Fruit fly (Drosophila melanogaster) whole organism, embryonic: Measurements from ENCODE around the gene SerRS-m.

ENCODE experiments used
- CG1024 ChIP-seq: fragments of 200-800 bp; sonication (Bioruptor generic); IDR thresholded peaks from 2 replicates; pipeline ENCODE4 v1.3.6; 2022; ENCODE audit warnings: missing biosample characterization, missing genetic modification characterization
- CG10654 ChIP-seq: fragments of 200-800 bp; sonication (Bioruptor generic); optimal IDR thresholded peaks from 2 replicates; lab custom pipeline; 2016; ENCODE audit warnings: missing biosample characterization, missing genetic modification characterization
- CG11085 ChIP-seq: fragments of 200-800 bp; sonication (Bioruptor generic); IDR thresholded peaks from 2 replicates; pipeline ENCODE4 v1.3.6; 2022; ENCODE audit warnings: missing biosample characterization, missing genetic modification characterization
- CG12659 ChIP-seq: fragments of 200-800 bp; sonication (Bioruptor generic); optimal IDR thresholded peaks from 3 replicates; lab custom pipeline; 2017; ENCODE audit warnings: mild to moderate bottlenecking, missing biosample characterization, missing genetic modification reagents, missing genetic modification characterization
- CG13775 ChIP-seq: fragments of 200-800 bp; sonication (Bioruptor generic); optimal IDR thresholded peaks from 3 replicates; lab custom pipeline; 2017; ENCODE audit warnings: missing biosample characterization, mild to moderate bottlenecking, missing genetic modification characterization
- CG14710 ChIP-seq: fragments of 200-800 bp; sonication (Bioruptor generic); optimal IDR thresholded peaks from 3 replicates; lab custom pipeline; 2019; ENCODE audit warnings: missing biosample characterization, mild to moderate bottlenecking, missing genetic modification characterization, moderate library complexity
- CG16813 ChIP-seq: fragments of 200-800 bp; sonication (Bioruptor generic); IDR thresholded peaks from 3 replicates; pipeline ENCODE4 v1.3.6; 2022; ENCODE audit warnings: missing biosample characterization, missing genetic modification characterization; ENCODE audit not compliant: partially characterized antibody
- CG17328 ChIP-seq: fragments of 200-800 bp; sonication (Bioruptor generic); IDR thresholded peaks from 2 replicates; pipeline ENCODE4 v1.3.6; 2022; ENCODE audit warnings: missing biosample characterization, missing genetic modification characterization
- CG18476 ChIP-seq: fragments of 200-800 bp; sonication (Bioruptor generic); optimal IDR thresholded peaks from 2 replicates; lab custom pipeline; 2016; ENCODE audit warnings: missing biosample characterization, mild to moderate bottlenecking, missing genetic modification characterization
- CG2199 ChIP-seq: fragments of 200-800 bp; sonication (Bioruptor generic); IDR thresholded peaks from 3 replicates; pipeline ENCODE4 v1.3.6; 2022; ENCODE audit warnings: missing biosample characterization, missing genetic modification characterization
- CG2712 ChIP-seq: fragments of 200-800 bp; optimal IDR thresholded peaks from 3 replicates; lab custom pipeline; 2019; ENCODE audit warnings: missing biosample characterization, mild to moderate bottlenecking, missing genetic modification characterization, moderate library complexity
- CG32532 ChIP-seq: fragments of 200-800 bp; sonication (Bioruptor generic); IDR thresholded peaks from 2 replicates; pipeline ENCODE4 v1.3.6; 2022; ENCODE audit warnings: missing biosample characterization, missing genetic modification characterization
- CG32772 ChIP-seq: fragments of 200-800 bp; sonication (Bioruptor generic); IDR thresholded peaks from 2 replicates; pipeline ENCODE4 v1.3.6; 2022; ENCODE audit warnings: missing biosample characterization, missing genetic modification characterization
- CG34224 ChIP-seq: fragments of 200-800 bp; sonication (Bioruptor generic); IDR thresholded peaks from 3 replicates; pipeline ENCODE4 v1.3.6; 2022; ENCODE audit warnings: missing biosample characterization, missing genetic modification characterization; ENCODE audit not compliant: partially characterized antibody
- CG3995 ChIP-seq: fragments of 200-800 bp; sonication (Bioruptor generic); optimal IDR thresholded peaks from 3 replicates; lab custom pipeline; 2016; ENCODE audit warnings: missing biosample characterization, missing genetic modification characterization
- CG6765 ChIP-seq: fragments of 200-800 bp; sonication (Bioruptor generic); optimal IDR thresholded peaks from 3 replicates; lab custom pipeline; 2017; ENCODE audit warnings: missing biosample characterization, mild to moderate bottlenecking, missing genetic modification characterization
- CG7928 ChIP-seq: fragments of 200-800 bp; sonication (Bioruptor generic); optimal IDR thresholded peaks from 2 replicates; lab custom pipeline; 2017; ENCODE audit warnings: missing biosample characterization, mild to moderate bottlenecking, missing genetic modification characterization
- Doc3 ChIP-seq: fragments of 200-800 bp; sonication (Bioruptor generic); IDR thresholded peaks from 3 replicates; pipeline ENCODE4 v1.3.6; 2022; ENCODE audit warnings: missing biosample characterization, missing genetic modification characterization; ENCODE audit not compliant: partially characterized antibody
- Fer1 ChIP-seq: fragments of 200-800 bp; sonication (Bioruptor generic); optimal IDR thresholded peaks from 2 replicates; lab custom pipeline; 2017; ENCODE audit warnings: missing biosample characterization, mild to moderate bottlenecking, missing genetic modification characterization
- HmgZ ChIP-seq: fragments of 200-800 bp; sonication (Bioruptor generic); optimal IDR thresholded peaks from 2 replicates; lab custom pipeline; 2018; ENCODE audit warnings: missing biosample characterization, mild to moderate bottlenecking, missing genetic modification characterization
- Med ChIP-seq: fragments of 200-800 bp; sonication (Bioruptor generic); peaks from one replicate; lab custom pipeline; 2016; ENCODE audit warnings: missing biosample characterization, missing genetic modification characterization, mild to moderate bottlenecking, inconsistent platforms, moderate library complexity
- Myb ChIP-seq: fragments of 200-800 bp; sonication (Bioruptor generic); optimal IDR thresholded peaks from 2 replicates; lab custom pipeline; 2016; ENCODE audit warnings: missing biosample characterization, missing genetic modification characterization
- NC2β ChIP-seq: fragments of 200-800 bp; sonication (Bioruptor generic); optimal IDR thresholded peaks from 2 replicates; lab custom pipeline; 2016; ENCODE audit warnings: missing biosample characterization, missing genetic modification characterization
- Nf-YB ChIP-seq: fragments of 200-800 bp; sonication (Bioruptor generic); optimal IDR thresholded peaks from 3 replicates; lab custom pipeline; 2019; ENCODE audit warnings: missing biosample characterization, mild to moderate bottlenecking, missing genetic modification characterization, moderate library complexity
- Scr ChIP-seq: fragments of 200-800 bp; sonication (Bioruptor generic); IDR thresholded peaks from 2 replicates; pipeline ENCODE4 v1.3.6; 2022; ENCODE audit warnings: missing biosample characterization, missing genetic modification characterization; ENCODE audit not compliant: partially characterized antibody
- Sox100B ChIP-seq: fragments of 200-800 bp; sonication (Bioruptor generic); optimal IDR thresholded peaks from 3 replicates; lab custom pipeline; 2018; ENCODE audit warnings: missing biosample characterization, mild to moderate bottlenecking, missing genetic modification characterization
- Sry-δ ChIP-seq: fragments of 200-800 bp; sonication (Bioruptor generic); optimal IDR thresholded peaks from 2 replicates; lab custom pipeline; 2016; ENCODE audit warnings: missing biosample characterization, missing genetic modification characterization
- Vsx1 ChIP-seq: fragments of 200-800 bp; sonication (Bioruptor generic); optimal IDR thresholded peaks from 2 replicates; lab custom pipeline; 2017; ENCODE audit warnings: missing biosample characterization, mild to moderate bottlenecking, missing genetic modification characterization, missing genetic modification reagents
- bigmax ChIP-seq: fragments of 200-800 bp; sonication (Bioruptor generic); optimal IDR thresholded peaks from 2 replicates; lab custom pipeline; 2018; ENCODE audit warnings: missing biosample characterization, mild to moderate bottlenecking, missing genetic modification characterization
- fd96Cb ChIP-seq: fragments of 200-800 bp; sonication (Bioruptor generic); optimal IDR thresholded peaks from 2 replicates; lab custom pipeline; 2018; ENCODE audit warnings: missing biosample characterization, mild to moderate bottlenecking, missing genetic modification characterization, moderate library complexity
- fru ChIP-seq: fragments of >200 bp; optimal IDR thresholded peaks from 2 replicates; lab custom pipeline; 2017
- grau ChIP-seq: fragments of 200-800 bp; optimal IDR thresholded peaks from 3 replicates; lab custom pipeline; 2019; ENCODE audit warnings: missing biosample characterization, mild to moderate bottlenecking, missing genetic modification characterization, moderate library complexity
- hbn ChIP-seq: fragments of 200-800 bp; sonication (Bioruptor generic); IDR thresholded peaks from 2 replicates; pipeline ENCODE4 v1.3.6; 2022; ENCODE audit warnings: missing biosample characterization, missing genetic modification characterization; ENCODE audit not compliant: partially characterized antibody
- hkb ChIP-seq, 2 experiments: fragments of 200-800 bp in 1 of 2; fragments of >200 bp in 1 of 2; sonication (Bioruptor generic) in 1 of 2; IDR thresholded peaks in 1 of 2; optimal IDR thresholded peaks in 1 of 2; 2 replicates each; pipeline versions ENCODE4 v1.3.6 to Lab custom; 2017 to 2022; ENCODE audit warnings: missing biosample characterization in 1 of 2, missing genetic modification characterization in 1 of 2
- inv ChIP-seq: fragments of 200-800 bp; sonication (Bioruptor generic); IDR thresholded peaks from 2 replicates; pipeline ENCODE4 v1.3.6; 2022; ENCODE audit warnings: missing biosample characterization, missing genetic modification characterization; ENCODE audit not compliant: partially characterized antibody
- knrl ChIP-seq: fragments of 200-800 bp; sonication (Bioruptor generic); IDR thresholded peaks from 3 replicates; pipeline ENCODE4 v1.3.6; 2022; ENCODE audit warnings: missing biosample characterization, missing genetic modification characterization; ENCODE audit not compliant: partially characterized antibody
- lbe ChIP-seq: fragments of 200-800 bp; sonication (Bioruptor generic); optimal IDR thresholded peaks from 2 replicates; lab custom pipeline; 2016; ENCODE audit warnings: missing biosample characterization, mild to moderate bottlenecking, missing genetic modification characterization
- lmd ChIP-seq: fragments of 200-800 bp; sonication (Bioruptor generic); IDR thresholded peaks from 2 replicates; pipeline ENCODE4 v1.3.6; 2022; ENCODE audit warnings: missing biosample characterization, missing genetic modification characterization
- ro ChIP-seq: fragments of 200-800 bp; sonication (Bioruptor generic); IDR thresholded peaks from 2 replicates; pipeline ENCODE4 v1.3.6; 2022; ENCODE audit warnings: missing biosample characterization, missing genetic modification characterization
- sens ChIP-seq: fragments of 200-800 bp; sonication (Bioruptor generic); peaks from one replicate; lab custom pipeline; 2016; ENCODE audit warnings: missing biosample characterization, missing genetic modification characterization
- seq ChIP-seq: fragments of 200-800 bp; sonication (Bioruptor generic); IDR thresholded peaks from 2 replicates; pipeline ENCODE4 v1.3.6; 2022; ENCODE audit warnings: missing biosample characterization, missing genetic modification characterization
- sim ChIP-seq: fragments of 200-800 bp; sonication (Bioruptor generic); IDR thresholded peaks from 2 replicates; pipeline ENCODE4 v1.3.6; 2022; ENCODE audit warnings: missing biosample characterization, missing genetic modification characterization
- sna ChIP-seq: fragments of 200-800 bp; sonication (Bioruptor generic); IDR thresholded peaks from 2 replicates; pipeline ENCODE4 v1.3.6; 2022; ENCODE audit warnings: missing biosample characterization, missing genetic modification characterization; ENCODE audit not compliant: partially characterized antibody
- so ChIP-seq: fragments of 200-800 bp; sonication (Bioruptor generic); IDR thresholded peaks from 3 replicates; pipeline ENCODE4 v1.3.6; 2022; ENCODE audit warnings: missing biosample characterization, missing genetic modification characterization
- sob ChIP-seq: fragments of 200-800 bp; sonication (Bioruptor generic); IDR thresholded peaks from 2 replicates; pipeline ENCODE4 v1.3.6; 2022; ENCODE audit warnings: missing biosample characterization, missing genetic modification characterization
- stc ChIP-seq: fragments of 200-800 bp; sonication (Bioruptor generic); IDR thresholded peaks from 2 replicates; pipeline ENCODE4 v1.3.6; 2022; ENCODE audit warnings: missing biosample characterization, missing genetic modification characterization
- tio ChIP-seq: fragments of 200-800 bp; sonication (Bioruptor generic); optimal IDR thresholded peaks from 2 replicates; lab custom pipeline; 2017; ENCODE audit warnings: missing biosample characterization, missing genetic modification characterization, inconsistent platforms
- usp ChIP-seq: fragments of >200 bp; optimal IDR thresholded peaks from 2 replicates; lab custom pipeline; 2017; ENCODE audit warnings: missing biosample characterization, missing genetic modification characterization
- vnd ChIP-seq: fragments of 200-800 bp; sonication (Bioruptor generic); IDR thresholded peaks from 3 replicates; pipeline ENCODE4 v1.3.6; 2022; ENCODE audit warnings: missing biosample characterization, missing genetic modification characterization; ENCODE audit not compliant: partially characterized antibody
- zfh1 ChIP-seq: fragments of 200-800 bp; sonication (Bioruptor generic); IDR thresholded peaks from 3 replicates; pipeline ENCODE4 v1.3.6; 2022; ENCODE audit warnings: missing biosample characterization, missing genetic modification characterization

Gene SerRS-m

dm6 chr3R:15363608-15364007 lies 23.1 kb downstream of the SerRS-m start, which contains the start of gene CG6171 (continued):
- no peak for TF ChIP-seq hkb (optimal IDR thresholded peaks at IDR 0.05; lab: Kevin White, UChicago)
- no peak for TF ChIP-seq hkb (GFP tag; IDR thresholded peaks at IDR 0.05; lab: Robert Waterston, UW)
- peak; percentile 44; the same call in 1 of the 2 replicates for TF ChIP-seq hbn (GFP tag; lab: Robert Waterston, UW)
- TF ChIP-seq CG7928 = no peak
- TF ChIP-seq usp (GFP tag; lab: Kevin White, UChicago) = no peak
- TF ChIP-seq sna (GFP tag; lab: Robert Waterston, UW) = peak; percentile 23; the same call in 1 of the 2 replicates
- no peak for TF ChIP-seq Sox100B
- TF ChIP-seq sens (GFP tag; lab: Kevin White, UChicago) = peak; percentile 80
- no peak for TF ChIP-seq CG2199 (GFP tag; lab: Robert Waterston, UW)
- 0 out of 3 replicates have a peak, but pooled peaks have one; percentile 17 for TF ChIP-seq Doc3 (GFP tag; lab: Robert Waterston, UW)
- TF ChIP-seq knrl = peak; percentile 50
- no peak for TF ChIP-seq fru (lab: Kevin White, UChicago)
- no peak for TF ChIP-seq CG32772 (GFP tag; lab: Robert Waterston, UW)
- TF ChIP-seq bigmax (GFP tag; lab: Kevin White, UChicago) = no peak
- peak; percentile 82 for TF ChIP-seq Med (GFP tag; lab: Kevin White, UChicago)
- TF ChIP-seq CG16813 (GFP tag; lab: Robert Waterston, UW) = 0 out of 3 replicates have a peak, but pooled peaks have one; percentile 29
- peak; percentile 37 for TF ChIP-seq Myb (GFP tag; lab: Kevin White, UChicago)
- no peak for TF ChIP-seq Fer1 (GFP tag; lab: Kevin White, UChicago)
- TF ChIP-seq CG10654 = no peak
- no peak for TF ChIP-seq CG3995 (GFP tag; lab: Kevin White, UChicago)
- TF ChIP-seq Sry-δ = peak; percentile 84
- TF ChIP-seq CG34224 (GFP tag; lab: Robert Waterston, UW) = peak; percentile 48; the same call in 2 of the 3 replicates
- no peak; the same call in 2 of the 3 replicates for TF ChIP-seq vnd (GFP tag; lab: Robert Waterston, UW)
- TF ChIP-seq CG32532 = no peak
- TF ChIP-seq CG12659 (GFP tag; lab: Kevin White, UChicago) = peak; percentile 4
- TF ChIP-seq lbe (GFP tag; lab: Kevin White, UChicago) = peak; percentile 28
- TF ChIP-seq Vsx1 (GFP tag; lab: Kevin White, UChicago) = no peak
- peak; percentile 64 for TF ChIP-seq Scr
- peak; percentile 12 for TF ChIP-seq CG14710 (tag; lab: Kevin White, UChicago)
- TF ChIP-seq inv (GFP tag; lab: Robert Waterston, UW) = no peak
- TF ChIP-seq, all 482 proteins: peak for 49

dm6 chr3R:15366839-15367238 lies 26.4 kb downstream of the SerRS-m start:
- no peak for TF ChIP-seq CG1024 (GFP tag; lab: Robert Waterston, UW)
- peak; percentile 8 for TF ChIP-seq CG6765
- peak; percentile 67 for TF ChIP-seq seq
- no peak for TF ChIP-seq Nf-YB (GFP tag; lab: Kevin White, UChicago)
- 0 out of 2 replicates have a peak, but pooled peaks have one; percentile 27 for TF ChIP-seq stc
- TF ChIP-seq tio (GFP tag; lab: Kevin White, UChicago) = no peak
- TF ChIP-seq CG11085 = no peak
- TF ChIP-seq CG17328 (GFP tag; lab: Robert Waterston, UW) = peak; percentile 59
- peak; percentile 29 for TF ChIP-seq HmgZ (tag; lab: Kevin White, UChicago)
- peak; percentile 30 for TF ChIP-seq CG12659 (GFP tag; lab: Kevin White, UChicago)
- TF ChIP-seq CG2712 (tag; lab: Kevin White, UChicago) = peak; percentile 45
- no peak for TF ChIP-seq sim (GFP tag; lab: Robert Waterston, UW)
- TF ChIP-seq NC2β = no peak
- TF ChIP-seq sens (GFP tag; lab: Kevin White, UChicago) = peak; percentile 75
- peak; percentile 51 for TF ChIP-seq grau (tag; lab: Kevin White, UChicago)
- no peak for TF ChIP-seq CG13775 (GFP tag; lab: Kevin White, UChicago)
- peak; percentile 48 for TF ChIP-seq lmd (GFP tag; lab: Robert Waterston, UW)
- TF ChIP-seq CG32532 = peak; percentile 37; the same call in 1 of the 2 replicates
- 0 out of 3 replicates have a peak, but pooled peaks have one; percentile 51 for TF ChIP-seq so (GFP tag; lab: Robert Waterston, UW)
- TF ChIP-seq sob = no peak
- no peak for TF ChIP-seq zfh1 (GFP tag; lab: Robert Waterston, UW)
- no peak for TF ChIP-seq ro (GFP tag; lab: Robert Waterston, UW)
- TF ChIP-seq CG18476 = peak; percentile 4
- peak; percentile 29 for TF ChIP-seq fd96Cb (tag; lab: Kevin White, UChicago)
